Worm (Caenorhabditis elegans): Measurements from ENCODE around the gene nhr-274.

The nhr-274 gene

ce11 chrIV:1597018-1597417, 48.1 kb downstream of the nhr-274 start, which contains the start of gene ced-2:
TSS of gene ced-2 (plus strand) at chrIV:1597318.
- TF ChIP-seq nhr-43 (tag; optimal IDR thresholded peaks at IDR 0.05; ENCODE audit: poor library complexity, severe bottlenecking), result no peak
- no peak for TF ChIP-seq aly-2 (tag; optimal IDR thresholded peaks at IDR 0.05)
- TF ChIP-seq fos-1 (tag; optimal IDR thresholded peaks at IDR 0.05), result no peak
- TF ChIP-seq ceh-28 (tag; optimal IDR thresholded peaks at IDR 0.05), result no peak
- no peak for TF ChIP-seq hmg-11 (tag; optimal IDR thresholded peaks at IDR 0.05)
- TF ChIP-seq lin-15B (tag; optimal IDR thresholded peaks at IDR 0.05), result no peak
- TF ChIP-seq nhr-23 (tag; optimal IDR thresholded peaks at IDR 0.05), result no peak
- TF ChIP-seq ztf-11 (tag; optimal IDR thresholded peaks at IDR 0.05), result no peak
- TF ChIP-seq mml-1 (tag; optimal IDR thresholded peaks at IDR 0.05), result no peak
- no peak for TF ChIP-seq pqm-1 (tag; optimal IDR thresholded peaks at IDR 0.05)
- TF ChIP-seq ceh-9 (tag; optimal IDR thresholded peaks at IDR 0.05), result no peak
- TF ChIP-seq pha-4 (tag; optimal IDR thresholded peaks at IDR 0.05), result no peak
- TF ChIP-seq eor-1 (tag; optimal IDR thresholded peaks at IDR 0.05), result no peak
- no peak for TF ChIP-seq nhr-12 (tag; optimal IDR thresholded peaks at IDR 0.05)
- TF ChIP-seq zag-1 (tag; optimal IDR thresholded peaks at IDR 0.05), result no peak
- no peak for TF ChIP-seq nhr-77 (tag; optimal IDR thresholded peaks at IDR 0.05)
- no peak for TF ChIP-seq ZK546.5 (tag; optimal IDR thresholded peaks at IDR 0.05)
- no peak for TF ChIP-seq nhr-25 (tag; optimal IDR thresholded peaks at IDR 0.05)

- TF ChIP-seq skn-1 (tag; optimal IDR thresholded peaks at IDR 0.05) (peak; percentile 73), snpc-4 (tag; optimal IDR thresholded peaks at IDR 0.05) (peak; percentile 61), elt-1 (tag; optimal IDR thresholded peaks at IDR 0.05) (no peak), fkh-2 (tag; optimal IDR thresholded peaks at IDR 0.05) (no peak), tbx-2 (tag; optimal IDR thresholded peaks at IDR 0.05) (peak; percentile 61), nhr-237 (tag; optimal IDR thresholded peaks at IDR 0.05) (no peak), ceh-82 (tag; optimal IDR thresholded peaks at IDR 0.05) (peak; percentile 16), ceh-16 (tag; optimal IDR thresholded peaks at IDR 0.05) (peak; percentile 31), nhr-11 (tag; optimal IDR thresholded peaks at IDR 0.05) (no peak), unc-62 (GFP tag; optimal IDR thresholded peaks at IDR 0.05) (no peak), fos-1 (tag; optimal IDR thresholded peaks at IDR 0.05) (peak; percentile 4), hmg-11 (tag; optimal IDR thresholded peaks at IDR 0.05) (peak; percentile 93), unc-39 (tag; optimal IDR thresholded peaks at IDR 0.05) (no peak), nhr-25 (tag; optimal IDR thresholded peaks at IDR 0.05) (peak; percentile 74), R02D3.7 (tag; optimal IDR thresholded peaks at IDR 0.05) (peak; percentile 55), egl-5 (tag; optimal IDR thresholded peaks at IDR 0.05) (no peak), fkh-10 (GFP tag; optimal IDR thresholded peaks at IDR 0.05) (no peak), ama-1 (optimal IDR thresholded peaks at IDR 0.05) (peak; percentile 52), nhr-23 (tag; optimal IDR thresholded peaks at IDR 0.05) (peak; percentile 77), zag-1 (tag; optimal IDR thresholded peaks at IDR 0.05) (no peak), lin-15B (tag; optimal IDR thresholded peaks at IDR 0.05) (peak; percentile 84), jun-1 (tag; optimal IDR thresholded peaks at IDR 0.05) (peak; percentile 33), nfya-1 (tag; optimal IDR thresholded peaks at IDR 0.05; ENCODE audit: insufficient read depth) (peak; percentile 82), egl-27 (tag; optimal IDR thresholded peaks at IDR 0.05) (peak; percentile 6), ZK546.5 (tag; optimal IDR thresholded peaks at IDR 0.05) (no peak), pha-4 (tag; optimal IDR thresholded peaks at IDR 0.05) (peak; percentile 84), elt-2 (tag; optimal IDR thresholded peaks at IDR 0.05) (peak; percentile 64), lsy-12 (tag; optimal IDR thresholded peaks at IDR 0.05) (peak; percentile 86), aly-2 (tag; optimal IDR thresholded peaks at IDR 0.05) (no peak), nhr-76 (tag; optimal IDR thresholded peaks at IDR 0.05) (no peak), ceh-28 (tag; optimal IDR thresholded peaks at IDR 0.05) (peak; percentile 67), nhr-43 (tag; optimal IDR thresholded peaks at IDR 0.05; ENCODE audit: poor library complexity, severe bottlenecking) (no peak), lin-39 (tag; optimal IDR thresholded peaks at IDR 0.05) (peak; percentile 77)
Observed at ce11 chrIV:1595802-1596201, 49.3 kb downstream of the nhr-274 start, which contains the start of gene npp-8. TSS of gene npp-8 (minus strand) at chrIV:1595824.

Data from whole organism, L3 larva.